Worm (Caenorhabditis elegans): ENCODE data around the gene BE10.5.

Gene BE10.5

ce11 chrIII:12806712-12807111 is at the start of gene BE10.5:
BE10.5 (minus strand) TSS chrIII:12806812.
- TF ChIP-seq nhr-28 (tag; optimal IDR thresholded peaks at IDR 0.05) (no peak), mdl-1 (tag; optimal IDR thresholded peaks at IDR 0.05) (no peak), egl-27 (tag; optimal IDR thresholded peaks at IDR 0.05) (no peak), elt-1 (tag; optimal IDR thresholded peaks at IDR 0.05) (no peak), ztf-11 (tag; optimal IDR thresholded peaks at IDR 0.05) (no peak), elt-2 (tag; optimal IDR thresholded peaks at IDR 0.05) (no peak), tbx-2 (tag; optimal IDR thresholded peaks at IDR 0.05) (no peak), ceh-82 (tag; optimal IDR thresholded peaks at IDR 0.05) (no peak), zag-1 (tag; optimal IDR thresholded peaks at IDR 0.05) (no peak), unc-39 (tag; optimal IDR thresholded peaks at IDR 0.05) (no peak), lin-15B (tag; optimal IDR thresholded peaks at IDR 0.05) (no peak), sea-2 (GFP tag; optimal IDR thresholded peaks at IDR 0.05) (no peak), lin-39 (tag; optimal IDR thresholded peaks at IDR 0.05) (no peak), pha-4 (tag; optimal IDR thresholded peaks at IDR 0.05) (no peak), ama-1 (optimal IDR thresholded peaks at IDR 0.05) (no peak), nhr-67 (tag; optimal IDR thresholded peaks at IDR 0.05) (no peak)

DNA sequence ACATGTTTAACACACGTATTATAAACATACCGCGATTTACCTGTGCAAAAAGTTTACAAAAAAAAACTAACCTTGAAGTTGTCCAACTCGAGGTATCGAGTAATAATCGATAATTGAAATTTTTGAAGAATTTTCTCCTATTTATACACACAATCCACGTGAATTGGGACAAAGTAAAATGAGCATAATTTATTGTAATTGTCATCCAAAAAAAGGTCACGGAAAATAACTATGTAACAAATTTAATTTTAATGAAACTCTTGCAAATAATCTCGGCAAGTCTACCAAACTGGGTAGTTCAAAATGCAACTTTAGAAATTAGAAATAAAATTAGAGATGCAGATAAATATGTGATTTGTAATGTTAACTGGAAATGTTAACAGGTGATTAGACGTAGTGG is 48.8 kb upstream of the BE10.5 start, which contains the start of gene Y37D8A.5:
Gene Y37D8A.5 (minus strand): TSS at position 101 of the 400 bp plus-strand sequence.
- TF ChIP-seq ceh-16 (tag; optimal IDR thresholded peaks at IDR 0.05) (no peak), ceh-28 (tag; optimal IDR thresholded peaks at IDR 0.05) (peak; percentile 23)

DNA sequence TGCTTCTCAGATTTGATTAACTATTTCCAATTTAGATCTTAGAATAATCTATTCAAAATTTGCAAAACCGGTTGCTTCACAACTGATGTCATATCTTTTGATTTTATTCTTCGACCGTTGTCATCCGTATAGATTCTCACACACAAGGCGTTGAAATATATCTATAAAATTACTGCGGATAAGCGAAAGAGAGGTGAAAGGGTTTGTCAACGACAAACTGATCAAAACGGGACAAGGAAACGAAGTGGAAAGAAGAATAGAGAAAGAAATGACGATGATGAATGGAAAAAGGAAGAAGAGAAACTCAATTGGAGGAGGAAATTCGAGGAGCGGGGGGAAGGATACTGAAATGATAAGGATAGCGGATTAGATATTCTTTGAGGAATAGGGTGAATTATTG is 44.4 kb upstream of the BE10.5 start:
- no peak for TF ChIP-seq lin-15B (tag; optimal IDR thresholded peaks at IDR 0.05)
- TF ChIP-seq nhr-43 (tag; optimal IDR thresholded peaks at IDR 0.05; ENCODE audit: poor library complexity, severe bottlenecking), result no peak
- no peak for TF ChIP-seq ZK546.5 (tag; optimal IDR thresholded peaks at IDR 0.05)
- TF ChIP-seq daf-12 (tag; optimal IDR thresholded peaks at IDR 0.05), result no peak
- no peak for TF ChIP-seq ceh-9 (tag; optimal IDR thresholded peaks at IDR 0.05)
- peak; percentile 53 for TF ChIP-seq ceh-28 (tag; optimal IDR thresholded peaks at IDR 0.05)
- no peak for TF ChIP-seq nhr-77 (tag; optimal IDR thresholded peaks at IDR 0.05)
- no peak for TF ChIP-seq nhr-11 (tag; optimal IDR thresholded peaks at IDR 0.05)
- TF ChIP-seq nfya-1 (tag; optimal IDR thresholded peaks at IDR 0.05; ENCODE audit: insufficient read depth), result no peak
- no peak for TF ChIP-seq jun-1 (tag; optimal IDR thresholded peaks at IDR 0.05)
- TF ChIP-seq ztf-11 (tag; optimal IDR thresholded peaks at IDR 0.05), result no peak
- no peak for TF ChIP-seq skn-1 (tag; optimal IDR thresholded peaks at IDR 0.05)
- peak in 2 of 3 experiments; percentile 31 to 39 for TF ChIP-seq elt-3 (tag; optimal IDR thresholded peaks at IDR 0.05)
- no peak for TF ChIP-seq nhr-25 (tag; optimal IDR thresholded peaks at IDR 0.05)
- no peak for TF ChIP-seq pqm-1 (tag; optimal IDR thresholded peaks at IDR 0.05)

DNA sequence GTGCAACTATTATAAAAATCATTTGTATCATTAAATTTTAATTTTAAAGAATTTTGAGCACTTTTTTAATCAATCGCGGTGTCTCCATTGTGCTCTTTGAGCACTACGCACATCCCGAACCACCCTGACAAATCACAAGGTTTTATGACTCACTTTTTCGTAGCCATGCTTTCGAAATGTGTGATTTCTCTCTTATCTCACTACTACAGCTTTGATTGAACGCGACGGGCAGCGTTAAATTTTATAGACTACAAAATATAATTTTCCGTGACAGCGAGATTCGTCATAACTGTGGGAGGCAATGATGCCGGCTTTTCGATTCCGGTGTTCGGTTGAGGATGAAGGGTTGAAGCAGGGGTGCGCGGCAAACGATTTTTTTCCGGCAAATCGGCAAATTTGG is 43.1 kb upstream of the BE10.5 start:
- no peak for TF ChIP-seq aly-2 (tag; optimal IDR thresholded peaks at IDR 0.05)
- no peak for TF ChIP-seq ZK546.5 (tag; optimal IDR thresholded peaks at IDR 0.05)
- TF ChIP-seq fkh-10 (GFP tag; optimal IDR thresholded peaks at IDR 0.05), result no peak
- TF ChIP-seq elt-2 (tag; optimal IDR thresholded peaks at IDR 0.05), result peak; percentile 37
- peak; percentile 37 for TF ChIP-seq pqm-1 (tag; optimal IDR thresholded peaks at IDR 0.05)
- TF ChIP-seq R02D3.7 (tag; optimal IDR thresholded peaks at IDR 0.05), result no peak
- TF ChIP-seq skn-1 (tag; optimal IDR thresholded peaks at IDR 0.05), result no peak
- TF ChIP-seq ztf-11 (tag; optimal IDR thresholded peaks at IDR 0.05), result no peak
- no peak for TF ChIP-seq nhr-237 (tag; optimal IDR thresholded peaks at IDR 0.05)

DNA sequence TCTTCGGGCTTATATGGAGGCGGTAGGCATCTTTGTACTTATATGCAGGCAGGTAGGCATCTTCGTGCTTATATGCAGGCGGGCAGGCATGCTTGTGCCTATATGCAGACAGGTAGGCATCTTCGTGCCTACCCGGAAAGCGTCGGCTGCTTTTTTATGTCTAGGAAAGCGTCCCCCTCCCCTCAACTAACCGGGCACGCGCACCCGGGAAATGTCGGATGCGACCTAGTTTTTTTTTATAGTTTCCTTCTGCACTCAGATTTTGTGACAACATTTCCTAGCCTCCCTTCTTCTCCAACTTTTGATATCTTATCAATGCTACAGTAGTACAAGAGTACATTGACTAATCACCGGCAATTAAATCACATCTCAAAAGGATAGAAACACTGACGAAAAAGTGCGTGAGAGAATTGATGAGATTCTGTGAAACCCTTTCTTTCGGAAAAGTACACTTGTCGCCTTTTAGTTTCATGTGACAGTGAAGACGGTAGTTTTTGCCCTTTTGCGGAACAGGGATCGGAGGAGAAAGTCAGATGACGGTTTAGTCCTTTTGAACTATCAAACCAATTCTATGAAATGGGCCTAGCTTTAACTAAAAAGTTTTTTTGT is 42.5 kb upstream of the BE10.5 start:
- TF ChIP-seq unc-39 (tag; optimal IDR thresholded peaks at IDR 0.05) (no peak), nhr-25 (tag; optimal IDR thresholded peaks at IDR 0.05) (peak; percentile 83), mdl-1 (tag; optimal IDR thresholded peaks at IDR 0.05) (no peak), nhr-76 (tag; optimal IDR thresholded peaks at IDR 0.05) (no peak), nhr-237 (tag; optimal IDR thresholded peaks at IDR 0.05) (no peak), nhr-67 (tag; optimal IDR thresholded peaks at IDR 0.05) (no peak), eor-1 (tag; optimal IDR thresholded peaks at IDR 0.05) (no peak), lsy-12 (tag; optimal IDR thresholded peaks at IDR 0.05) (no peak), pqm-1 (tag; optimal IDR thresholded peaks at IDR 0.05) (no peak), tbx-2 (tag; optimal IDR thresholded peaks at IDR 0.05) (no peak), ztf-11 (tag; optimal IDR thresholded peaks at IDR 0.05) (no peak), nfya-1 (tag; optimal IDR thresholded peaks at IDR 0.05; ENCODE audit: insufficient read depth) (no peak), lin-15B (tag; optimal IDR thresholded peaks at IDR 0.05) (peak; percentile 20), nhr-12 (tag; optimal IDR thresholded peaks at IDR 0.05) (no peak), elt-3 (tag; optimal IDR thresholded peaks at IDR 0.05) (peak; percentile 49 to 95 (median 82)), nhr-23 (tag; optimal IDR thresholded peaks at IDR 0.05) (peak; percentile 94), pha-4 (tag; optimal IDR thresholded peaks at IDR 0.05) (no peak), nhr-28 (tag; optimal IDR thresholded peaks at IDR 0.05) (no peak), snpc-4 (tag; optimal IDR thresholded peaks at IDR 0.05) (no peak), sea-2 (GFP tag; optimal IDR thresholded peaks at IDR 0.05) (no peak), ceh-9 (tag; optimal IDR thresholded peaks at IDR 0.05) (no peak), jun-1 (tag; optimal IDR thresholded peaks at IDR 0.05) (no peak), daf-12 (tag; optimal IDR thresholded peaks at IDR 0.05) (peak; percentile 43), egl-27 (tag; optimal IDR thresholded peaks at IDR 0.05) (no peak), ama-1 (optimal IDR thresholded peaks at IDR 0.05) (no peak), egl-5 (tag; optimal IDR thresholded peaks at IDR 0.05) (no peak), elt-2 (tag; optimal IDR thresholded peaks at IDR 0.05) (no peak), ceh-16 (tag; optimal IDR thresholded peaks at IDR 0.05) (no peak), ztf-4 (tag; optimal IDR thresholded peaks at IDR 0.05) (no peak), ceh-28 (tag; optimal IDR thresholded peaks at IDR 0.05) (peak; percentile 20), nhr-77 (tag; optimal IDR thresholded peaks at IDR 0.05) (no peak)
